Worm (Caenorhabditis elegans) whole organism, late embryonic: ENCODE measurements around the gene R52.4.

Experiments
- ama-1 ChIP-seq: fragments of 150-350 bp; optimal IDR thresholded peaks from 2 replicates; lab custom pipeline; 2014
- fkh-10 ChIP-seq: fragments of 150-350 bp; optimal IDR thresholded peaks from 2 replicates; lab custom pipeline; 2014; ENCODE audit warnings: missing biosample characterization, missing genetic modification reagents, missing genetic modification characterization
- nhr-11 ChIP-seq: fragments of 150-350 bp; optimal IDR thresholded peaks from 2 replicates; lab custom pipeline; 2014; ENCODE audit warnings: missing biosample characterization, missing genetic modification characterization
- pax-1 ChIP-seq: fragments of 150-350 bp; optimal IDR thresholded peaks from 2 replicates; lab custom pipeline; 2014; ENCODE audit warnings: missing biosample characterization, missing genetic modification characterization

DNA sequence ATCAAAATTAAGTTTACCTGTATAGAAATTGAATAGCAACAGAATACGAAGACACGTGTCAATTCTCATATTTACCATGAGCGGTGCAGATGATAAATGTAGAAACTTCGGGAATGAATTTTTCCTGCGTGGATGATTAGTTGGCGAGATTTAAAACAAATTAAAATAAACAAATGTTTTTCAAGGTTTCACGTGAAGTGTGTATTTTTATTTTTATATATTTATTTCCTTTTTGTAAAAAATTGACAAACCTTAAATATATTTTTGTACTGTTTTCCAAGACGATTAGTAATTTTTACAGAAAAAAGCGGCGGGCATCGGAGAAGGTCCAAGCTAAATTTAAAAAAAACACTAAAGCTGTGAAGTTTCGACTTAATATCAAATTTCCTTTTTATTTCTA lies 32.7 kb downstream of the R52.4 start, which contains the start of gene F07E5.8:
- TF ChIP-seq nhr-11 (tag; lab: Kevin White, UChicago) (no peak), fkh-10 (GFP tag; lab: Kevin White, UChicago) (no peak), pax-1 (tag; lab: Kevin White, UChicago) (no peak), ama-1 (no peak)
